Fruit fly (Drosophila melanogaster) whole organism, adult: ENCODE data around the gene Deaf1.
A peak's percentile ranks its signal among the peaks of the same experiment; 100 is the strongest.

Experiments
- CG11617 ChIP-seq: fragments of 200-800 bp; sonication (Bioruptor generic); optimal IDR thresholded peaks from 2 replicates; lab custom pipeline; 2017; ENCODE audit warnings: mild to moderate bottlenecking, missing biosample characterization, missing genetic modification reagents, missing genetic modification characterization
- CG14711 ChIP-seq: fragments of 200-800 bp; sonication (Bioruptor generic); optimal IDR thresholded peaks from 2 replicates; lab custom pipeline; 2018; ENCODE audit warnings: missing biosample characterization, mild to moderate bottlenecking, missing genetic modification characterization, moderate library complexity
- CG33017 ChIP-seq: fragments of 200-800 bp; sonication (Bioruptor generic); optimal IDR thresholded peaks from 2 replicates; lab custom pipeline; 2018; ENCODE audit warnings: missing biosample characterization, mild to moderate bottlenecking, missing genetic modification characterization, moderate library complexity
- CG5204 ChIP-seq: fragments of 200-800 bp; sonication (Bioruptor generic); optimal IDR thresholded peaks from 2 replicates; lab custom pipeline; 2016; ENCODE audit warnings: missing biosample characterization, missing genetic modification characterization
- CG7101 ChIP-seq: fragments of 200-800 bp; sonication (Bioruptor generic); optimal IDR thresholded peaks from 2 replicates; lab custom pipeline; 2018; ENCODE audit warnings: missing biosample characterization, mild to moderate bottlenecking, missing genetic modification characterization, moderate library complexity
- Clk ChIP-seq: fragments of 200-800 bp; sonication (Bioruptor generic); optimal IDR thresholded peaks from 2 replicates; lab custom pipeline; 2017; ENCODE audit warnings: missing biosample characterization, missing genetic modification characterization
- Crg-1 ChIP-seq: fragments of 200-800 bp; sonication (Bioruptor generic); optimal IDR thresholded peaks from 2 replicates; lab custom pipeline; 2016; ENCODE audit warnings: missing biosample characterization, missing genetic modification characterization
- Mnt ChIP-seq: fragments of 200-800 bp; sonication (Bioruptor generic); optimal IDR thresholded peaks from 2 replicates; lab custom pipeline; 2016; ENCODE audit warnings: missing biosample characterization, mild to moderate bottlenecking, missing genetic modification characterization
- cic ChIP-seq: fragments of 200-800 bp; sonication (Bioruptor generic); optimal IDR thresholded peaks from 2 replicates; lab custom pipeline; 2017; ENCODE audit warnings: missing biosample characterization, mild to moderate bottlenecking, missing genetic modification characterization, moderate library complexity
- ovo ChIP-seq: fragments of 200-800 bp; sonication (Bioruptor generic); optimal IDR thresholded peaks from 2 replicates; lab custom pipeline; 2016; ENCODE audit warnings: missing biosample characterization, missing genetic modification characterization
- tj ChIP-seq: fragments of 200-800 bp; sonication (Bioruptor generic); optimal IDR thresholded peaks from 3 replicates; lab custom pipeline; 2017; ENCODE audit warnings: missing biosample characterization, mild to moderate bottlenecking, missing genetic modification characterization, moderate library complexity

Deaf1 gene

DNA sequence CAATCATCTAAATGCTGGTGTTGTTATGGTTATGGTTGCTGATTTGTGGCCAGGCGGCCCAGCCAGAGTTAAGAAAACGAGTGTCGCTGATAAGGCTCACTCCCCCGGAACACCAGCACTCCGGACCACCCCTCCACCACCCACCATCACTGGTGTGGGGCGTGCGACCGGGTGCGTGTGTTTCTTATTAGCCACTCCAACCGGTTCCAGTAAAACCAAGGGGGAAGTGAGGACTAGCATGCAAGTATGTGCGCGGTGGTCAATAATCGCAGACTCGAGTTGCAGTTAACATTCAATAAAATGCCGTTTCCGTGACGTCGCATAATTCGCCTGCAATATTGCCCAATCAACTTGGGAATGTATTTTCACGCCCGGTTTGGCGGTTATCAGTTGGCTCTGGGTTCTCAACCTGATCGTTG lies 54.5 kb downstream of the Deaf1 start:
- TF ChIP-seq cic (GFP tag; lab: Kevin White, UChicago) (peak; percentile 72), tj (no peak), Mnt (GFP tag; lab: Kevin White, UChicago) (peak; percentile 74), CG7101 (tag; lab: Kevin White, UChicago) (no peak), ovo (GFP tag; lab: Kevin White, UChicago) (no peak), CG5204 (GFP tag; lab: Kevin White, UChicago) (no peak), CG11617 (GFP tag; lab: Kevin White, UChicago) (no peak), CG14711 (tag; lab: Kevin White, UChicago) (no peak), CG33017 (tag; lab: Kevin White, UChicago) (no peak)

DNA sequence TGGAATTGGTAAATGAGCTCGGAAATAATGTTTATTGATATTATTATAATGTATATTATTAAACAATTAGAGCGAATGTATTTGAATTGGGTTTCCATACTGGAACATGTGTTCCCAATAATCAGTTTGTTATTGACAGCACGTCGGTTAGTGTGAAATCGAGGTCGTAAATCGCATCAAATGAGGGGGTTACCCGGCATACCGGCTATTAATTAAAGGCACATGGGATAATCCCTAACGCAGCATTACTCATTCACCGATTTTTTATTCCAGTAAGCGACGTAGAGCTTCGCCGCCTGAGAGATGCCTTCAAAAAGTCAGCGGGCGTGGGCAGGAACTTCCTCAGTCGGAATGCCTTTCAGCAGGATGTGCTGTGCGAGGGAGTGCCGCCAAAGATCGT lies 55.5 kb downstream of the Deaf1 start:
- TF ChIP-seq cic (GFP tag; lab: Kevin White, UChicago) (peak; percentile 56), CG7101 (tag; lab: Kevin White, UChicago) (no peak), Crg-1 (GFP tag; lab: Kevin White, UChicago) (no peak), Clk (GFP tag; lab: Kevin White, UChicago) (no peak)
